Worm (Caenorhabditis elegans) whole organism, L3 larva: ENCODE measurements around the gene B0336.12.

Source experiments
- ama-1 ChIP-seq: fragments of 150-350 bp; optimal IDR thresholded peaks from 2 replicates; lab custom pipeline; 2018
- ceh-16 ChIP-seq: sonication (generic microtip); optimal IDR thresholded peaks from 2 replicates; lab custom pipeline; 2017; ENCODE audit warnings: missing biosample characterization, missing genetic modification characterization
- ceh-28 ChIP-seq: fragments of 150-350 bp; optimal IDR thresholded peaks from 2 replicates; lab custom pipeline; 2014; ENCODE audit warnings: missing biosample characterization, missing genetic modification reagents, missing genetic modification characterization
- ceh-82 ChIP-seq: fragments of 150-350 bp; optimal IDR thresholded peaks from 2 replicates; lab custom pipeline; 2014; ENCODE audit warnings: missing biosample characterization, missing genetic modification characterization
- ceh-9 ChIP-seq: sonication (generic microtip); optimal IDR thresholded peaks from 2 replicates; lab custom pipeline; 2018; ENCODE audit warnings: missing biosample characterization, missing genetic modification characterization
- daf-12 ChIP-seq: fragments of 150-350 bp; optimal IDR thresholded peaks from 2 replicates; lab custom pipeline; 2014; ENCODE audit warnings: missing biosample characterization, missing genetic modification reagents, missing genetic modification characterization
- egl-5 ChIP-seq: fragments of 150-350 bp; optimal IDR thresholded peaks from 2 replicates; lab custom pipeline; 2017; ENCODE audit warnings: missing biosample characterization, missing genetic modification reagents, missing genetic modification characterization, inconsistent platforms
- elt-1 ChIP-seq: fragments of 150-350 bp; optimal IDR thresholded peaks from 2 replicates; lab custom pipeline; 2014; ENCODE audit warnings: missing biosample characterization, missing genetic modification characterization
- elt-2 ChIP-seq: sonication (generic microtip); optimal IDR thresholded peaks from 2 replicates; lab custom pipeline; 2016; ENCODE audit warnings: missing genetic modification reagents, mild to moderate bottlenecking, missing genetic modification characterization, missing compliant biosample characterization
- elt-3 ChIP-seq, 3 experiments: fragments of 150-350 bp in 1 of 3; sonication (generic microtip) in 2 of 3; optimal IDR thresholded peaks; 2 replicates in 2 of 3; 4 replicates in 1 of 3; lab custom pipeline; 2014 to 2017; ENCODE audit warnings: missing biosample characterization in 3 of 3, missing genetic modification characterization in 3 of 3
- eor-1 ChIP-seq, 2 experiments: fragments of 150-350 bp; optimal IDR thresholded peaks; 2 replicates each; lab custom pipeline; 2014 to 2018; ENCODE audit warnings: missing biosample characterization in 2 of 2, missing genetic modification characterization in 2 of 2
- fkh-10 ChIP-seq: sonication (generic microtip); optimal IDR thresholded peaks from 2 replicates; lab custom pipeline; 2017; ENCODE audit warnings: missing biosample characterization, missing genetic modification reagents, missing genetic modification characterization
- fkh-2 ChIP-seq: fragments of 150-350 bp; optimal IDR thresholded peaks from 2 replicates; lab custom pipeline; 2014; ENCODE audit warnings: missing biosample characterization, missing genetic modification reagents, missing genetic modification characterization
- fos-1 ChIP-seq: fragments of 150-350 bp; optimal IDR thresholded peaks from 2 replicates; lab custom pipeline; 2014; ENCODE audit warnings: missing biosample characterization, missing genetic modification characterization
- hmg-11 ChIP-seq: sonication (generic microtip); optimal IDR thresholded peaks from 2 replicates; lab custom pipeline; 2016; ENCODE audit warnings: missing genetic modification characterization, missing compliant biosample characterization
- jun-1 ChIP-seq: fragments of 150-350 bp; optimal IDR thresholded peaks from 2 replicates; lab custom pipeline; 2014; ENCODE audit warnings: missing biosample characterization, missing genetic modification reagents, missing genetic modification characterization
- lin-15B ChIP-seq: fragments of 150-350 bp; optimal IDR thresholded peaks from 2 replicates; lab custom pipeline; 2014; ENCODE audit warnings: missing biosample characterization, missing genetic modification characterization
- lin-39 ChIP-seq: fragments of 150-350 bp; optimal IDR thresholded peaks from 2 replicates; lab custom pipeline; 2018; ENCODE audit warnings: missing biosample characterization, missing genetic modification reagents, missing genetic modification characterization
- lsy-12 ChIP-seq: sonication (generic microtip); optimal IDR thresholded peaks from 2 replicates; lab custom pipeline; 2016; ENCODE audit warnings: mild to moderate bottlenecking, missing genetic modification characterization, missing compliant biosample characterization
- mdl-1 ChIP-seq: fragments of 150-350 bp; optimal IDR thresholded peaks from 2 replicates; lab custom pipeline; 2014; ENCODE audit warnings: missing biosample characterization, missing genetic modification characterization
- nfya-1 ChIP-seq: sonication (generic microtip); optimal IDR thresholded peaks from 2 replicates; lab custom pipeline; 2017; ENCODE audit warnings: missing genetic modification characterization, mild to moderate bottlenecking, missing compliant biosample characterization, antibody characterized with exemption, moderate library complexity; ENCODE audit not compliant: insufficient read depth
- nhr-11 ChIP-seq: fragments of 150-350 bp; optimal IDR thresholded peaks from 2 replicates; lab custom pipeline; 2014; ENCODE audit warnings: missing biosample characterization, missing genetic modification characterization
- nhr-12 ChIP-seq: fragments of 150-350 bp; optimal IDR thresholded peaks from 2 replicates; lab custom pipeline; 2014; ENCODE audit warnings: missing biosample characterization, missing genetic modification characterization
- nhr-43 ChIP-seq: sonication (generic microtip); optimal IDR thresholded peaks from 2 replicates; lab custom pipeline; 2016; ENCODE audit warnings: mild to moderate bottlenecking, missing genetic modification characterization, missing compliant biosample characterization; ENCODE audit not compliant: poor library complexity, severe bottlenecking
- nhr-67 ChIP-seq: fragments of 150-350 bp; optimal IDR thresholded peaks from 2 replicates; lab custom pipeline; 2014; ENCODE audit warnings: missing biosample characterization, missing genetic modification characterization
- nhr-76 ChIP-seq: fragments of 150-350 bp; sonication (generic microtip); optimal IDR thresholded peaks from 5 replicates; lab custom pipeline; 2014; ENCODE audit warnings: missing biosample characterization, missing genetic modification characterization
- pha-4 ChIP-seq: fragments of 150-350 bp; optimal IDR thresholded peaks from 2 replicates; lab custom pipeline; 2014; ENCODE audit warnings: missing biosample characterization, missing genetic modification reagents, missing genetic modification characterization
- pqm-1 ChIP-seq: fragments of 150-350 bp; optimal IDR thresholded peaks from 2 replicates; lab custom pipeline; 2017; ENCODE audit warnings: missing biosample characterization, missing genetic modification characterization, inconsistent platforms
- sea-2 ChIP-seq: fragments of 150-350 bp; sonication (generic microtip); optimal IDR thresholded peaks from 4 replicates; lab custom pipeline; 2014; ENCODE audit warnings: missing biosample characterization, missing genetic modification reagents, missing genetic modification characterization
- skn-1 ChIP-seq: fragments of 150-350 bp; optimal IDR thresholded peaks from 2 replicates; lab custom pipeline; 2014; ENCODE audit warnings: missing biosample characterization, missing genetic modification characterization
- snpc-4 ChIP-seq: fragments of 150-350 bp; optimal IDR thresholded peaks from 2 replicates; lab custom pipeline; 2014; ENCODE audit warnings: missing biosample characterization, missing genetic modification characterization
- tbx-2 ChIP-seq: sonication (generic microtip); optimal IDR thresholded peaks from 2 replicates; lab custom pipeline; 2016; ENCODE audit warnings: mild to moderate bottlenecking, missing genetic modification characterization, missing compliant biosample characterization
- unc-39 ChIP-seq: sonication (generic microtip); optimal IDR thresholded peaks from 4 replicates; lab custom pipeline; 2017; ENCODE audit warnings: missing biosample characterization, missing genetic modification characterization
- unc-62 ChIP-seq: fragments of 150-350 bp; sonication (generic microtip); optimal IDR thresholded peaks from 4 replicates; lab custom pipeline; 2014; ENCODE audit warnings: missing biosample characterization, missing genetic modification reagents, missing genetic modification characterization
- zag-1 ChIP-seq: fragments of 150-350 bp; optimal IDR thresholded peaks from 2 replicates; lab custom pipeline; 2014; ENCODE audit warnings: missing biosample characterization, missing genetic modification characterization
- ztf-4 ChIP-seq: fragments of 150-350 bp; optimal IDR thresholded peaks from 2 replicates; lab custom pipeline; 2014; ENCODE audit warnings: missing biosample characterization, missing genetic modification characterization

The B0336.12 gene

DNA sequence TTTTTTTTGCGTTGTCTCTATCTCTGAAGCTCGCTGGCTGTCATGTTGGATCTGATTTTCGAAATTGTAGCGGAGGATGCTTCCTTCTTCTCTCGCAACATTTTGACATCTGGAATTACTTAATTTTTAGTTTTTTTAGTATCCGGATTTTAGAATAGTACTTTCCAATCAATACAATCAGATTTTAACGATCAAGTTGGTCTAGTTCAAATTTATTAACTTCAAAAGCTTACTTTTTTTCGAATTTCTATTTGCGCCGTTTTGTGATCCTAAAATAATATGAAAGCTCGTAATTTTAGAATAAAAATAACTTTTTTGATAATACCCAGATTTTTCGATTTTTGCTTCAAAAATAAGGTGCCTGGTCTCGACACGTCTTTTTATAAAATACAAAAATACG is at the start of gene B0336.12:
Gene B0336.12 (minus strand): TSS at position 101 of the 400 bp plus-strand sequence.
- no peak for TF ChIP-seq ceh-9 (tag; lab: Kevin White, UChicago)
- no peak for TF ChIP-seq ceh-28 (tag; lab: Kevin White, UChicago)
- TF ChIP-seq nhr-67: no peak
- no peak for TF ChIP-seq eor-1 (tag; optimal IDR thresholded peaks at IDR 0.05; lab: Kevin White, UChicago)
- no peak for TF ChIP-seq nhr-12 (tag; lab: Kevin White, UChicago)
- TF ChIP-seq sea-2: no peak
- TF ChIP-seq lsy-12 (tag; lab: Kevin White, UChicago): no peak
- TF ChIP-seq zag-1 (tag; lab: Kevin White, UChicago): no peak

- TF ChIP-seq snpc-4 (tag; lab: Kevin White, UChicago): no peak
- TF ChIP-seq zag-1 (tag; lab: Kevin White, UChicago): no peak
- TF ChIP-seq lin-39 (tag; lab: Kevin White, UChicago): peak; percentile 82
- peak; percentile 33 for TF ChIP-seq elt-1 (tag; lab: Kevin White, UChicago)
- TF ChIP-seq unc-62 (GFP tag; lab: Kevin White, UChicago): peak; percentile 37
- peak; percentile 19 for TF ChIP-seq lin-15B
- no peak for TF ChIP-seq ceh-9 (tag; lab: Kevin White, UChicago)
- TF ChIP-seq skn-1: peak; percentile 55
- no peak for TF ChIP-seq sea-2
- TF ChIP-seq nfya-1 (tag; lab: Kevin White, UChicago): peak; percentile 82
- peak; percentile 71 for TF ChIP-seq ama-1
- no peak for TF ChIP-seq unc-39 (tag; lab: Kevin White, UChicago)
- peak; percentile 19 for TF ChIP-seq ceh-28 (tag; lab: Kevin White, UChicago)
- peak; percentile 96 for TF ChIP-seq fkh-10 (GFP tag; lab: Kevin White, UChicago)
- TF ChIP-seq ceh-82: no peak
- TF ChIP-seq nhr-11 (tag; lab: Kevin White, UChicago): peak; percentile 71
- TF ChIP-seq nhr-76 (tag; lab: Kevin White, UChicago): no peak
- no peak for TF ChIP-seq elt-3 (tag; optimal IDR thresholded peaks at IDR 0.05; lab: Kevin White, UChicago)
- no peak for TF ChIP-seq ceh-16 (tag; lab: Kevin White, UChicago)
- no peak for TF ChIP-seq pha-4 (tag; lab: Kevin White, UChicago)
These were observed 48.7 kb upstream of the B0336.12 start for ce11 chrIII:5758519-5759099.

DNA sequence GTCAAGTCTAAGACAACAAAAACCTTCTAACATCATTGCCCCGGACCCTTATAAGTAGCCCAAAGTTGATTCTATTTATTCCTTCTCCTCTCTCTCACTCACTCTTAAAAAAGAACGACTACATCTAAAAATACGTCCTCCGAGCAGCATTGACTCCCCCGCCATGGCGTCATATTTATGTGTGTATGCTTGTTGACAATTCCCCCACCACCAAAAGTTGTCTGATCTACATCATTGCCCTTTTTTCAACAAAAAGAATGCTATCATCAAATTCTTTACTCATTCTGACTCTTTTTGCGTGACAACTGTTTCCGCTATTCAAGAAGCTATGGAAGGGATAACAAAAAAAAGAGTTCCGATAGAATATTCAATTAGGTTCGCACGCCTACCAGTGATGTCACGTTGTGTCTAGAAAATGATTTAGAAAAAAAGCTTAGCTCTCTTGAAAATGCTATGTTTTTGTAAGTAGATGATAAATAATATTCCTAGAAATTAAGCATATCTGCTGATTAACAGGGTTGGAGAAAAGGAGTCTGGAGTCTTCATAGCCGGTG is 47.6 kb upstream of the B0336.12 start:
- TF ChIP-seq zag-1 (tag; lab: Kevin White, UChicago) (no peak), ztf-4 (tag; lab: Kevin White, UChicago) (no peak), fkh-10 (GFP tag; lab: Kevin White, UChicago) (peak; percentile 2), nhr-43 (tag; lab: Kevin White, UChicago) (no peak), fkh-2 (no peak), nhr-11 (tag; lab: Kevin White, UChicago) (no peak), jun-1 (tag; lab: Kevin White, UChicago) (no peak), nhr-76 (tag; lab: Kevin White, UChicago) (no peak), ceh-28 (tag; lab: Kevin White, UChicago) (no peak), egl-5 (tag; lab: Kevin White, UChicago) (no peak), pqm-1 (tag; lab: Kevin White, UChicago) (no peak), elt-2 (no peak), tbx-2 (tag; lab: Kevin White, UChicago) (no peak), nfya-1 (tag; lab: Kevin White, UChicago) (peak; percentile 48), daf-12 (tag; lab: Kevin White, UChicago) (no peak)

ce11 chrIII:5755204-5755603 is 45.3 kb upstream of the B0336.12 start, which contains the start of gene ida-1:
Gene ida-1, plus strand, starts transcription at chrIII:5755539.
- TF ChIP-seq fkh-10 (GFP tag; lab: Kevin White, UChicago): peak; percentile 65
- peak; percentile 25 for TF ChIP-seq ceh-82
- peak; percentile 70 for TF ChIP-seq ceh-28 (tag; lab: Kevin White, UChicago)
- TF ChIP-seq lin-39 (tag; lab: Kevin White, UChicago): peak; percentile 29
- TF ChIP-seq ceh-9 (tag; lab: Kevin White, UChicago): no peak
- no peak for TF ChIP-seq elt-1 (tag; lab: Kevin White, UChicago)
- no peak for TF ChIP-seq mdl-1
- TF ChIP-seq ama-1: peak; percentile 21
- TF ChIP-seq elt-2: no peak
- TF ChIP-seq hmg-11 (tag; lab: Kevin White, UChicago): peak; percentile 21
- peak; percentile 80 for TF ChIP-seq nfya-1 (tag; lab: Kevin White, UChicago)
- no peak for TF ChIP-seq fos-1 (tag; lab: Kevin White, UChicago)
- no peak for TF ChIP-seq nhr-11 (tag; lab: Kevin White, UChicago)
- no peak for TF ChIP-seq tbx-2 (tag; lab: Kevin White, UChicago)
